Fruit fly (Drosophila melanogaster) whole organism: ENCODE results near the gene CG4452.

Source experiments
- CG8478 ChIP-seq: fragments of >200 bp; optimal IDR thresholded peaks from 2 replicates; lab custom pipeline; 2018; ENCODE audit warnings: inconsistent platforms
- EcR ChIP-seq, 2 experiments: fragments of >200 bp; optimal IDR thresholded peaks; 2 replicates each; lab custom pipeline; 2017; ENCODE audit warnings: missing biosample characterization in 2 of 2, missing genetic modification characterization in 2 of 2, missing genetic modification reagents in 2 of 2
- pan ChIP-seq: fragments of >200 bp; optimal IDR thresholded peaks from 2 replicates; lab custom pipeline; 2017
- psq ChIP-seq: fragments of >200 bp; optimal IDR thresholded peaks from 2 replicates; lab custom pipeline; 2017
- usp ChIP-seq: fragments of >200 bp; optimal IDR thresholded peaks from 2 replicates; lab custom pipeline; 2017; ENCODE audit warnings: missing biosample characterization, missing genetic modification characterization, mixed read lengths

DNA sequence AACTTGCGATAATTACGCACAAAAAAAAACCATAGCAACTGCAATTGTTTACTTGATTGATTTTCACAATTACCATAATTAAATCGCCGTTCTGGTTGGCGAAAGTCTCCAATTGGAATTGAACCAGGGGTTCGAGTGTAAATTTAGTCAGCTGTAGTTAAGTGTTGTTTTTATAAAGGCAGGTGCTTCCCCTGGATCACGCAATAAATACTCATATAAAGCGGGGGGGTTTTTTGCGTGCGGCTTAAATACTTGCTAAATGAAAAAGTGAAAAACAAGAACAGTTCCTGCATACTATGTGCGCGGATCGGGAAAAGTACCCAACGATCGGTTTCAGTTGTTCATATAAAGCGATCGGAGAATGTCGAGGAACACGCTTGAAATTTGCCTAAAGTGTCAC is 23.2 kb upstream of the CG4452 start:
- TF ChIP-seq usp (GFP tag; lab: Kevin White, UChicago) (no peak), EcR (GFP tag; optimal IDR thresholded peaks at IDR 0.05; lab: Kevin White, UChicago) (no peak), pan (lab: Kevin White, UChicago) (no peak), psq (lab: Kevin White, UChicago) (no peak), CG8478 (lab: Kevin White, UChicago) (no peak)
